Fruit fly (Drosophila melanogaster): ENCODE data around the gene ng1.
A peak's percentile ranks its signal among the peaks of the same experiment; 100 is the strongest.

The ng1 gene

DNA sequence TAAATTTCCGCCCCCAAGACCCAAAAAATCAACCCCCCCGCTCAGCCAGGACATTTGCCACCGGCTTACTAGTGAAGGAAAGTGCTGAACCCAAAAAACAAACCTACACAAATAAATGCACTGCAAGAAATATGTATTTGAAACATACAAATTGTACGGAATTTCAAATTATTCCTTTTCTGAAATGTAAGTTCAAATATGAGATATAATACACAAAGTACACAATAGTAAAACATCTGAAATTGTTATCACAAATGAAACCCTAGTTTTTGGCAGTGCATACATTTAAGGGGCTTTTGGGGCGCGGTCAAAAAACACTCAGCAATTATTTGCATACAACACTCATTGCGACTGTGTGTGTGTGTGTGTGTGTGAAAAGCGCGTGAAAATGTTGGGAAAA, 48.4 kb upstream of the ng1 start (continued):
- peak; percentile 1 for TF ChIP-seq caup (GFP tag; optimal IDR thresholded peaks at IDR 0.05; ENCODE audit: severe bottlenecking)
- no peak for TF ChIP-seq tna (GFP tag; IDR thresholded peaks at IDR 0.05; ENCODE audit: partially characterized antibody)
- TF ChIP-seq eve (GFP tag; optimal IDR thresholded peaks at IDR 0.05) = peak in 1 of 2 experiments; percentile 57
- TF ChIP-seq CG7839 (tag; optimal IDR thresholded peaks at IDR 0.05) = peak; percentile 51
- no peak for TF ChIP-seq knrl (GFP tag; IDR thresholded peaks at IDR 0.05; ENCODE audit: partially characterized antibody)
- TF ChIP-seq onecut (GFP tag; IDR thresholded peaks at IDR 0.05) = no peak
- TF ChIP-seq chif (GFP tag; optimal IDR thresholded peaks at IDR 0.05) = no peak
- TF ChIP-seq CG2129 (GFP tag; IDR thresholded peaks at IDR 0.05; ENCODE audit: partially characterized antibody) = no peak
- TF ChIP-seq sens-2 (GFP tag; IDR thresholded peaks at IDR 0.05) = no peak
- TF ChIP-seq chn (GFP tag; optimal IDR thresholded peaks at IDR 0.05) = peak; percentile 8
- TF ChIP-seq nerfin-1 (tag; optimal IDR thresholded peaks at IDR 0.05) = no peak
- TF ChIP-seq NK7.1 (GFP tag; optimal IDR thresholded peaks at IDR 0.05) = no peak
- TF ChIP-seq CG31441 (GFP tag; IDR thresholded peaks at IDR 0.05) = peak; percentile 22; the same call in 1 of the 2 replicates
- TF ChIP-seq tx (GFP tag; optimal IDR thresholded peaks at IDR 0.05) = no peak
- TF ChIP-seq CG4854 (GFP tag; optimal IDR thresholded peaks at IDR 0.05) = no peak
- TF ChIP-seq C15 (GFP tag; IDR thresholded peaks at IDR 0.05) = no peak
- peak; percentile 35 for TF ChIP-seq CG12391 (tag; optimal IDR thresholded peaks at IDR 0.05)
- TF ChIP-seq CG31365 (tag; optimal IDR thresholded peaks at IDR 0.05) = no peak
- no peak for TF ChIP-seq Lpt (GFP tag; optimal IDR thresholded peaks at IDR 0.05)
- TF ChIP-seq dysf (GFP tag; IDR thresholded peaks at IDR 0.05) = peak; percentile 44; the same call in 1 of the 3 replicates
- no peak for TF ChIP-seq CG12744 (GFP tag; optimal IDR thresholded peaks at IDR 0.05)
- no peak for TF ChIP-seq az2 (GFP tag; optimal IDR thresholded peaks at IDR 0.05)
- TF ChIP-seq dan (GFP tag; IDR thresholded peaks at IDR 0.05) = no peak
- peak; percentile 52 for TF ChIP-seq CG2678 (tag; optimal IDR thresholded peaks at IDR 0.05)
- TF ChIP-seq wek (GFP tag; optimal IDR thresholded peaks at IDR 0.05) = no peak
- TF ChIP-seq repo (GFP tag; optimal IDR thresholded peaks at IDR 0.05) = no peak
- TF ChIP-seq hbn (GFP tag; IDR thresholded peaks at IDR 0.05; ENCODE audit: partially characterized antibody) = no peak
- TF ChIP-seq CG32532 (GFP tag; IDR thresholded peaks at IDR 0.05) = peak; percentile 45; the same call in 1 of the 2 replicates
- peak; percentile 51 for TF ChIP-seq slbo (GFP tag; IDR thresholded peaks at IDR 0.05)
- TF ChIP-seq CG4360 (GFP tag; IDR thresholded peaks at IDR 0.05) = no peak
- TF ChIP-seq bab2 (GFP tag; optimal IDR thresholded peaks at IDR 0.05) = peak; percentile 27
- TF ChIP-seq lbe (GFP tag; optimal IDR thresholded peaks at IDR 0.05) = no peak
- TF ChIP-seq fd102C (GFP tag; optimal IDR thresholded peaks at IDR 0.05) = no peak
- TF ChIP-seq gcm (GFP tag; optimal IDR thresholded peaks at IDR 0.05) = no peak
- TF ChIP-seq Atf6 (GFP tag; IDR thresholded peaks at IDR 0.05) = peak; percentile 40; the same call in 1 of the 2 replicates
- TF ChIP-seq Trl (optimal IDR thresholded peaks at IDR 0.05) = no peak
- peak; percentile 25 for TF ChIP-seq Trl (GFP tag; optimal IDR thresholded peaks at IDR 0.05)
- TF ChIP-seq Atf-2 (GFP tag; optimal IDR thresholded peaks at IDR 0.05) = no peak
- TF ChIP-seq ase (GFP tag; IDR thresholded peaks at IDR 0.05) = peak; percentile 52; the same call in 1 of the 3 replicates
- TF ChIP-seq ssp (GFP tag; IDR thresholded peaks at IDR 0.05) = 0 out of 2 replicates have a peak, but pooled peaks have one; percentile 26
- TF ChIP-seq CG6272 (GFP tag; IDR thresholded peaks at IDR 0.05) = peak; percentile 18; the same call in 1 of the 2 replicates
- no peak for TF ChIP-seq CG16815 (GFP tag; optimal IDR thresholded peaks at IDR 0.05)
- no peak for TF ChIP-seq CG1832 (GFP tag; optimal IDR thresholded peaks at IDR 0.05)
- TF ChIP-seq tgo (GFP tag; IDR thresholded peaks at IDR 0.05) = peak; percentile 16; the same call in 1 of the 3 replicates
- no peak for TF ChIP-seq z (GFP tag; IDR thresholded peaks at IDR 0.05)
- no peak for TF ChIP-seq dmrt11E (tag; optimal IDR thresholded peaks at IDR 0.05)
- TF ChIP-seq HLH54F (GFP tag; optimal IDR thresholded peaks at IDR 0.05) = no peak
- TF ChIP-seq Sry-δ (GFP tag; optimal IDR thresholded peaks at IDR 0.05) = no peak
- no peak for TF ChIP-seq Mes4 (GFP tag; optimal IDR thresholded peaks at IDR 0.05)
- TF ChIP-seq oc (tag; optimal IDR thresholded peaks at IDR 0.05) = no peak
- TF ChIP-seq CG12659 (GFP tag; optimal IDR thresholded peaks at IDR 0.05) = peak; percentile 14
- peak; percentile 57 for TF ChIP-seq lab (GFP tag; optimal IDR thresholded peaks at IDR 0.05)

Measured in whole organism, embryonic.